Worm (Caenorhabditis elegans) whole organism, L1 larva: Measurements from ENCODE around the gene C16C8.10.

Experiments used
- aha-1 ChIP-seq: fragments of 150-350 bp; optimal IDR thresholded peaks from 2 replicates; lab custom pipeline; 2014; ENCODE audit warnings: missing biosample characterization, missing genetic modification characterization
- efl-1 ChIP-seq, 4 experiments: fragments of 150-350 bp; optimal IDR thresholded peaks in 3 of 4; peaks in 1 of 4; 1 replicate in 1 of 4; 2 replicates in 3 of 4; lab custom pipeline; 2014; ENCODE audit warnings: missing biosample characterization in 2 of 4, missing genetic modification characterization in 2 of 4, missing genetic modification reagents in 2 of 4
- elt-2 ChIP-seq: sonication (generic microtip); optimal IDR thresholded peaks from 2 replicates; lab custom pipeline; 2016; ENCODE audit warnings: missing genetic modification characterization, mild to moderate bottlenecking, inconsistent platforms, missing compliant biosample characterization, missing genetic modification reagents
- jun-1 ChIP-seq: fragments of 150-350 bp; optimal IDR thresholded peaks from 2 replicates; lab custom pipeline; 2014; ENCODE audit warnings: missing biosample characterization, missing genetic modification reagents, missing genetic modification characterization

DNA sequence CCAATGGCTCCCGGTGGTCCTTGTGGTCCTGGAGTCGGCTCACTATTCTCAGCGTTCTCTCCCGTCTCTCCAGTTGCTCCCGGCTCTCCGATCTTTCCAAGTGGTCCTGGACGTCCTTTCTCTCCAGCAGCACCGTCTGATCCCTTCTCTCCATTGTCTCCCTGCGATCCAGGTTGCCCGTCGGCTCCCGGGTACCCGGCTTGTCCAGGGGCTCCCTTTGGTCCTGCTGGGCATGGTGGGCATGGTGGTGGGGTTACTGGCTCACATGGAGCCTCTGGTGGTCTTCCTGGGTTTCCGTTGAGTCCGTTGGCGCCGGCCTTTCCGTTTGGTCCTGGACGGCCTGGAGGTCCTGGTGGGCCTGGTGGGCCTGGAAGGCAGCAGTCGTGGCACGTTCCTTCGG is 35.9 kb upstream of the C16C8.10 start:
- TF ChIP-seq elt-2 (tag; lab: Kevin White, UChicago): no peak
- TF ChIP-seq efl-1 (optimal IDR thresholded peaks at IDR 0.05; lab: Kevin White, UChicago): no peak
- no peak for TF ChIP-seq efl-1 (GFP tag; optimal IDR thresholded peaks at IDR 0.05 in 1 of 2; lab: Kevin White, UChicago)
- TF ChIP-seq jun-1: no peak
- TF ChIP-seq aha-1 (tag; lab: Kevin White, UChicago): no peak
